Worm (Caenorhabditis elegans) whole organism, young adult: ENCODE results near the gene ZK673.6.

Experiments used
- B0019.2 ChIP-seq: fragments of 200-800 bp; sonication (Bioruptor generic); conservative IDR thresholded peaks from 2 replicates; pipeline ENCODE4 v1.3.6; 2022; ENCODE audit warnings: missing genetic modification reagents, missing genetic modification characterization, missing compliant biosample characterization
- D2030.7 ChIP-seq: fragments of 200-800 bp; sonication (Bioruptor generic); IDR thresholded peaks from 2 replicates; pipeline ENCODE4 v1.3.6; 2022; ENCODE audit warnings: missing genetic modification reagents, missing genetic modification characterization, missing compliant biosample characterization
- F37B4.10 ChIP-seq: fragments of 200-800 bp; sonication (Bioruptor generic); IDR thresholded peaks from 2 replicates; pipeline ENCODE4 v1.3.6; 2022; ENCODE audit warnings: missing genetic modification characterization, missing compliant biosample characterization
- attf-5 ChIP-seq: fragments of 200-800 bp; sonication (Bioruptor generic); optimal IDR thresholded peaks from 2 replicates; lab custom pipeline; 2018; ENCODE audit warnings: mild to moderate bottlenecking, missing genetic modification characterization, missing compliant biosample characterization
- bed-2 ChIP-seq: fragments of 200-800 bp; sonication (Bioruptor generic); IDR thresholded peaks from 2 replicates; pipeline ENCODE4 v1.3.6; 2022; ENCODE audit warnings: missing genetic modification reagents, missing genetic modification characterization, missing compliant biosample characterization
- dpff-1 ChIP-seq: sonication (generic microtip); optimal IDR thresholded peaks from 2 replicates; lab custom pipeline; 2017; ENCODE audit warnings: mild to moderate bottlenecking, missing genetic modification characterization, missing compliant biosample characterization
- lin-54 ChIP-seq: fragments of 200-800 bp; sonication (Bioruptor generic); optimal IDR thresholded peaks from 2 replicates; lab custom pipeline; 2018; ENCODE audit warnings: mild to moderate bottlenecking, missing genetic modification characterization, missing compliant biosample characterization
- mel-28 ChIP-seq: sonication (generic microtip); optimal IDR thresholded peaks from 2 replicates; lab custom pipeline; 2016; ENCODE audit warnings: borderline replicate concordance, mild to moderate bottlenecking, missing genetic modification characterization, missing compliant biosample characterization
- mes-4 ChIP-seq: sonication (generic microtip); optimal IDR thresholded peaks from 2 replicates; lab custom pipeline; 2016; ENCODE audit warnings: missing genotype, missing genetic modification characterization, missing compliant biosample characterization
- nfyb-1 ChIP-seq: fragments of 200-800 bp; sonication (Bioruptor generic); IDR thresholded peaks from 2 replicates; pipeline ENCODE4 v1.3.6; 2022; ENCODE audit warnings: missing genetic modification reagents, missing genetic modification characterization, missing compliant biosample characterization
- pha-4 ChIP-seq: fragments of 150-350 bp; sonication (generic microtip); optimal IDR thresholded peaks from 2 replicates; lab custom pipeline; 2014; ENCODE audit warnings: missing biosample characterization, missing genetic modification reagents, missing genetic modification characterization

ce11 chrII:10495912-10496311, 31.8 kb upstream of the ZK673.6 start, which contains the start of gene ZK666.12:
- TF ChIP-seq mes-4: no peak
- TF ChIP-seq nfyb-1 (GFP tag; lab: Robert Waterston, UW): no peak
- no peak for TF ChIP-seq mel-28 (tag; lab: Kevin White, UChicago)
- TF ChIP-seq dpff-1 (tag; lab: Kevin White, UChicago): no peak
- TF ChIP-seq lin-54 (GFP tag; lab: Kevin White, UChicago): no peak
- no peak for TF ChIP-seq bed-2 (GFP tag; lab: Robert Waterston, UW)
- no peak for TF ChIP-seq F37B4.10
- no peak for TF ChIP-seq D2030.7 (GFP tag; lab: Robert Waterston, UW)
- no peak for TF ChIP-seq attf-5 (GFP tag; lab: Kevin White, UChicago)
- TF ChIP-seq pha-4 (tag; lab: Kevin White, UChicago): no peak
- TF ChIP-seq B0019.2: no peak
